Worm (Caenorhabditis elegans) whole organism, early embryonic: ENCODE measurements around the gene Y75B12B.11.

Experiments used
- B0310.2 ChIP-seq: sonication (generic microtip); optimal IDR thresholded peaks from 2 replicates; lab custom pipeline; 2016; ENCODE audit warnings: mild to moderate bottlenecking, missing genetic modification characterization, missing compliant biosample characterization
- F13C5.2 ChIP-seq: sonication (generic microtip); optimal IDR thresholded peaks from 2 replicates; lab custom pipeline; 2017; ENCODE audit warnings: mild to moderate bottlenecking, missing genetic modification characterization, inconsistent platforms, missing compliant biosample characterization
- aly-1 ChIP-seq: sonication (generic microtip); optimal IDR thresholded peaks from 2 replicates; lab custom pipeline; 2016; ENCODE audit warnings: missing genetic modification characterization, missing compliant biosample characterization
- ama-1 ChIP-seq: fragments of 150-350 bp; optimal IDR thresholded peaks from 2 replicates; lab custom pipeline; 2014
- ceh-13 ChIP-seq: fragments of 200-800 bp; sonication (Bioruptor generic); optimal IDR thresholded peaks from 2 replicates; lab custom pipeline; 2018; ENCODE audit warnings: mild to moderate bottlenecking, missing genetic modification characterization, missing compliant biosample characterization
- ceh-36 ChIP-seq: sonication (generic microtip); optimal IDR thresholded peaks from 2 replicates; lab custom pipeline; 2016; ENCODE audit warnings: missing genetic modification characterization, inconsistent platforms, missing compliant biosample characterization
- flt-1 ChIP-seq: fragments of 200-800 bp; sonication (Bioruptor generic); IDR thresholded peaks from 2 replicates; pipeline ENCODE4 v1.3.6; 2022; ENCODE audit warnings: missing genetic modification characterization, missing compliant biosample characterization
- hmbx-1 ChIP-seq: sonication (generic microtip); optimal IDR thresholded peaks from 2 replicates; lab custom pipeline; 2016; ENCODE audit warnings: mild to moderate bottlenecking, missing genetic modification characterization, missing compliant biosample characterization
- pes-1 ChIP-seq: fragments of 200-800 bp; sonication (Bioruptor generic); IDR thresholded peaks from 2 replicates; pipeline ENCODE4 v1.3.6; 2022; ENCODE audit warnings: missing genetic modification reagents, missing genetic modification characterization, missing compliant biosample characterization
- sea-1 ChIP-seq: fragments of 200-800 bp; sonication (Bioruptor generic); conservative IDR thresholded peaks from 2 replicates; pipeline ENCODE4 v1.3.6; 2022; ENCODE audit warnings: missing genetic modification characterization, missing compliant biosample characterization
- tbx-11 ChIP-seq: fragments of 200-800 bp; sonication (Bioruptor generic); IDR thresholded peaks from 2 replicates; pipeline ENCODE4 v1.3.6; 2022; ENCODE audit warnings: missing genetic modification characterization, missing compliant biosample characterization
- tra-4 ChIP-seq: sonication (generic microtip); optimal IDR thresholded peaks from 2 replicates; lab custom pipeline; 2017; ENCODE audit warnings: missing genetic modification characterization, missing compliant biosample characterization

ce11 chrV:15232200-15232599 is 41.1 kb downstream of the Y75B12B.11 start, which contains the start of gene srw-13:
- TF ChIP-seq ceh-13 (GFP tag; lab: Kevin White, UChicago) (no peak), B0310.2 (tag; lab: Kevin White, UChicago) (no peak), pes-1 (no peak), ceh-36 (tag; lab: Kevin White, UChicago) (no peak), ama-1 (lab: Kevin White, UChicago) (no peak), flt-1 (GFP tag; lab: Robert Waterston, UW) (no peak), sea-1 (no peak), hmbx-1 (tag; lab: Kevin White, UChicago) (no peak), aly-1 (tag; lab: Kevin White, UChicago) (no peak), tbx-11 (no peak), F13C5.2 (tag; lab: Kevin White, UChicago) (no peak), tra-4 (tag; lab: Kevin White, UChicago) (no peak)
